Worm (Caenorhabditis elegans) whole organism, mixed stage, embryonic: ENCODE results near the gene K09F6.3.

Experiments
- blmp-1 ChIP-seq: fragments of 150-350 bp; optimal IDR thresholded peaks from 2 replicates; lab custom pipeline; 2014; ENCODE audit warnings: missing biosample characterization, missing genetic modification characterization
- ceh-39 ChIP-seq: fragments of 150-350 bp; optimal IDR thresholded peaks from 2 replicates; lab custom pipeline; 2014; ENCODE audit warnings: missing biosample characterization, missing genetic modification characterization
- elt-1 ChIP-seq: sonication (generic microtip); optimal IDR thresholded peaks from 2 replicates; lab custom pipeline; 2017; ENCODE audit warnings: missing genetic modification characterization, mild to moderate bottlenecking, missing compliant biosample characterization, antibody characterized with exemption, moderate library complexity, borderline replicate concordance; ENCODE audit not compliant: insufficient read depth
- mab-5 ChIP-seq: fragments of 150-350 bp; optimal IDR thresholded peaks from 2 replicates; lab custom pipeline; 2014; ENCODE audit warnings: missing biosample characterization, missing genetic modification characterization
- mep-1 ChIP-seq: fragments of 150-350 bp; optimal IDR thresholded peaks from 2 replicates; lab custom pipeline; 2017; ENCODE audit warnings: missing biosample characterization, missing genetic modification reagents, missing genetic modification characterization, inconsistent platforms
- mls-2 ChIP-seq: sonication (generic microtip); optimal IDR thresholded peaks from 2 replicates; lab custom pipeline; 2016; ENCODE audit warnings: mild to moderate bottlenecking, missing genetic modification characterization, moderate library complexity, missing compliant biosample characterization
- nhr-28 ChIP-seq: fragments of 150-350 bp; optimal IDR thresholded peaks from 2 replicates; lab custom pipeline; 2014; ENCODE audit warnings: missing biosample characterization, missing genetic modification characterization
- pha-4 ChIP-seq: fragments of 150-350 bp; optimal IDR thresholded peaks from 2 replicates; lab custom pipeline; 2018; ENCODE audit warnings: missing biosample characterization, missing genetic modification reagents, missing genetic modification characterization
- unc-62 ChIP-seq: fragments of 150-350 bp; optimal IDR thresholded peaks from 2 replicates; lab custom pipeline; 2014; ENCODE audit warnings: missing biosample characterization, missing genetic modification reagents, missing genetic modification characterization
- ztf-11 ChIP-seq: fragments of 150-350 bp; optimal IDR thresholded peaks from 2 replicates; lab custom pipeline; 2014; ENCODE audit warnings: missing biosample characterization, missing genetic modification characterization

DNA sequence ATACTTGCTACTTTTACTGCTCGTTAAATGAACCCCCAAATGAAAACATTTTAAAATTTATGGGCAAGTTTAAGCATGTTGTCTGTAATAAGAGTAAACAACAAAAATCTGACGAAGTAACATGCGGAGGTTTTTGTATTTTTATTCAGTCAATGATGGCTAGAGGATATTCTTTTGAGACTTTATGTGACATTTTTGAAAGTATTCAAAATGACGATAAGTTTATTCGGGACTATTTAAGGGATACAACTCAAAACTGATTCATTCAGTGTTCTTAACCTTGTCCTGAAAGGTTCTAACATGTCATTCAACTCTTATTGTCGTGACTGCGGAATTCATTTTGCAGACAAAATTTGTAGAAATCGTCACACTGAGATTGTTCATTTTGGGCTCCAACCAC lies 24.9 kb downstream of the K09F6.3 start, which contains the start of gene K09F6.11:
- TF ChIP-seq unc-62 = no peak
- TF ChIP-seq mab-5 (tag; lab: Kevin White, UChicago) = no peak
- no peak for TF ChIP-seq pha-4 (tag; lab: Kevin White, UChicago)
- TF ChIP-seq blmp-1 = no peak
- TF ChIP-seq ceh-39 (tag; lab: Kevin White, UChicago) = no peak
- TF ChIP-seq elt-1 (tag; lab: Kevin White, UChicago) = no peak
- no peak for TF ChIP-seq mep-1
- TF ChIP-seq mls-2 (tag; lab: Kevin White, UChicago) = no peak
- no peak for TF ChIP-seq nhr-28 (tag; lab: Kevin White, UChicago)
- no peak for TF ChIP-seq ztf-11 (tag; lab: Kevin White, UChicago)
